Fruit fly (Drosophila melanogaster): Measurements from ENCODE around the gene CG1582.
A peak's percentile ranks its signal among the peaks of the same experiment; 100 is the strongest.

DNA sequence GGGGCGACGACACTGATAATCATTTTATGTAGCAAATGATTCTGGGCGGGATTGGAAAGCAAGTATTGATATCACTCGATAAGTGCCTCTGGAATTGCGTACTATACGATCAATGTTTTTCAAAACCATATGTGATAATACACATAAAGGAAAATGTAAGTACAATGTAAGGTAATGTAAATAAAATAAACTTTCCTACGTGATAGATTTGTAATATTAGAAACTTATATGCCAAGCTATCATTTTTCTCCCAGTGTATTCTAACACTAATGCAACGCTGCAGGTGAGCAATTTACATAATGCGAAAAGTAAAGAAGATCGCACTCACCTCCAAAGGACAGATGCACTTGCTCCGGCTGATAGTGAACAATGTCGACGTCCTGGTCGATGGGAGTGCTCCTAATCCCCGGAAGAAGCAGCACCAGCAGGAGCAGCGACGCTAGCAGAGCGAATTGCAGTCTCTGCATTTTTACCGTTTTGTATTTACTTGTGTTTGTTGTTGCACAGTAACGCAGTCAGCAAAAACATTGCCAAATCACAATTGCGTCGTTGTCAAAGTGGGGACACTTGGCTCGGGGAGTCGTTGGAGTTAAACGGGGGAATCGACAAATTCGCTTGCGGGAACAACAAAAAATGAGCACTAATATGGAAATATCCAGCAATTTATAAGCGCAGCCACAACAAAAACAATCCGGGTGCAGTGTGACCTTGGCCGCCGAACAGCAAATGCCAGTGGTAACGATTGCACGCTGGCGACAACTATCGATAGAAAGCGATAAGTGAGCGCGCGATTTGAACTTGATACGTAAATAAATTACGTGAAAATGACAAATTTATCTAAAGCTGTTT, 21.8 kb downstream of the CG1582 start, which contains the start of gene CG1637:
- no peak for TF ChIP-seq CG1832 (GFP tag; optimal IDR thresholded peaks at IDR 0.05)
- TF ChIP-seq Rx (GFP tag; IDR thresholded peaks at IDR 0.05), result no peak
- TF ChIP-seq CG4328 (GFP tag; optimal IDR thresholded peaks at IDR 0.05), result no peak
- TF ChIP-seq CG32532 (GFP tag; IDR thresholded peaks at IDR 0.05), result no peak
- no peak for TF ChIP-seq BtbVII (GFP tag; optimal IDR thresholded peaks at IDR 0.05)
- no peak for TF ChIP-seq insv (GFP tag; optimal IDR thresholded peaks at IDR 0.05)
- no peak for TF ChIP-seq ttk (GFP tag; IDR thresholded peaks at IDR 0.05)
- no peak for TF ChIP-seq ATbp (GFP tag; optimal IDR thresholded peaks at IDR 0.05)
- no peak for TF ChIP-seq CG3726 (GFP tag; IDR thresholded peaks at IDR 0.05)
- TF ChIP-seq inv (GFP tag; IDR thresholded peaks at IDR 0.05; ENCODE audit: partially characterized antibody), result peak; percentile 45
- TF ChIP-seq CG12659 (GFP tag; optimal IDR thresholded peaks at IDR 0.05), result no peak
- no peak for TF ChIP-seq CG13775 (GFP tag; optimal IDR thresholded peaks at IDR 0.05)

Measured in whole organism, embryonic.